Worm (Caenorhabditis elegans) whole organism, L1 larva: ENCODE measurements around the gene msp-81.
A peak's percentile ranks its signal among the peaks of the same experiment; 100 is the strongest.

Experiments used
- F16B12.6 ChIP-seq: fragments of 150-350 bp; optimal IDR thresholded peaks from 2 replicates; lab custom pipeline; 2014; ENCODE audit warnings: missing biosample characterization, missing genetic modification characterization
- aha-1 ChIP-seq: fragments of 150-350 bp; optimal IDR thresholded peaks from 2 replicates; lab custom pipeline; 2014; ENCODE audit warnings: missing biosample characterization, missing genetic modification characterization
- ceh-8 ChIP-seq: fragments of 200-800 bp; sonication (Bioruptor generic); optimal IDR thresholded peaks from 2 replicates; lab custom pipeline; 2018; ENCODE audit warnings: mild to moderate bottlenecking, missing genetic modification characterization, moderate library complexity, missing compliant biosample characterization
- ceh-90 ChIP-seq: sonication (generic microtip); optimal IDR thresholded peaks from 2 replicates; lab custom pipeline; 2016; ENCODE audit warnings: missing genetic modification characterization, missing compliant biosample characterization
- ces-1 ChIP-seq: fragments of 150-350 bp; optimal IDR thresholded peaks from 2 replicates; lab custom pipeline; 2014; ENCODE audit warnings: missing biosample characterization, missing genetic modification reagents, missing genetic modification characterization
- dpl-1 ChIP-seq, 3 experiments: fragments of 150-350 bp in 2 of 3; sonication (generic microtip) in 1 of 3; optimal IDR thresholded peaks; 2 replicates each; lab custom pipeline; 2014 to 2017; ENCODE audit warnings: missing biosample characterization in 3 of 3, missing genetic modification characterization in 3 of 3, missing genetic modification reagents in 3 of 3
- dsc-1 ChIP-seq: sonication (generic microtip); optimal IDR thresholded peaks from 2 replicates; lab custom pipeline; 2016; ENCODE audit warnings: mild to moderate bottlenecking, missing genetic modification characterization, missing compliant biosample characterization
- efl-1 ChIP-seq, 4 experiments: fragments of 150-350 bp; optimal IDR thresholded peaks in 3 of 4; peaks in 1 of 4; 1 replicate in 1 of 4; 2 replicates in 3 of 4; lab custom pipeline; 2014; ENCODE audit warnings: missing biosample characterization in 2 of 4, missing genetic modification characterization in 2 of 4, missing genetic modification reagents in 2 of 4
- elt-2 ChIP-seq: sonication (generic microtip); optimal IDR thresholded peaks from 2 replicates; lab custom pipeline; 2016; ENCODE audit warnings: missing genetic modification characterization, mild to moderate bottlenecking, inconsistent platforms, missing compliant biosample characterization, missing genetic modification reagents
- ets-5 ChIP-seq: fragments of 200-800 bp; sonication (Bioruptor generic); IDR thresholded peaks from 2 replicates; pipeline ENCODE4 v1.3.6; 2022; ENCODE audit warnings: missing genetic modification characterization, missing compliant biosample characterization
- fkh-10 ChIP-seq: sonication (generic microtip); optimal IDR thresholded peaks from 2 replicates; lab custom pipeline; 2017; ENCODE audit warnings: missing biosample characterization, missing genetic modification reagents, missing genetic modification characterization
- fkh-4 ChIP-seq: sonication (generic microtip); optimal IDR thresholded peaks from 2 replicates; lab custom pipeline; 2016; ENCODE audit warnings: missing compliant biosample characterization, missing genetic modification characterization, borderline replicate concordance
- fkh-8 ChIP-seq: sonication (generic microtip); optimal IDR thresholded peaks from 2 replicates; lab custom pipeline; 2016; ENCODE audit warnings: mild to moderate bottlenecking, missing genetic modification characterization, missing compliant biosample characterization
- hpl-2 ChIP-seq: fragments of 150-350 bp; optimal IDR thresholded peaks from 2 replicates; lab custom pipeline; 2014; ENCODE audit warnings: missing biosample characterization, missing genetic modification reagents, missing genetic modification characterization
- irx-1 ChIP-seq: sonication (generic microtip); optimal IDR thresholded peaks from 2 replicates; lab custom pipeline; 2016; ENCODE audit warnings: missing genetic modification characterization, missing compliant biosample characterization
- lin-14 ChIP-seq: fragments of 200-800 bp; sonication (Bioruptor generic); optimal IDR thresholded peaks from 2 replicates; lab custom pipeline; 2018; ENCODE audit warnings: mild to moderate bottlenecking, missing genetic modification characterization, moderate library complexity, missing compliant biosample characterization
- lin-15B ChIP-seq: fragments of 150-350 bp; sonication (generic microtip); optimal IDR thresholded peaks from 3 replicates; lab custom pipeline; 2014; ENCODE audit warnings: missing biosample characterization, missing genetic modification characterization
- lin-35 ChIP-seq, 2 experiments: fragments of 150-350 bp; optimal IDR thresholded peaks; 2 replicates each; lab custom pipeline; 2014; ENCODE audit warnings: missing biosample characterization in 2 of 2, missing genetic modification characterization in 2 of 2, missing genetic modification reagents in 2 of 2
- lir-3 ChIP-seq: sonication (generic microtip); optimal IDR thresholded peaks from 2 replicates; lab custom pipeline; 2016; ENCODE audit warnings: mild to moderate bottlenecking, missing genetic modification characterization, moderate library complexity, missing compliant biosample characterization; ENCODE audit not compliant: poor library complexity
- lsy-2 ChIP-seq, 2 experiments: fragments of 150-350 bp; optimal IDR thresholded peaks; 2 replicates each; lab custom pipeline; 2014; ENCODE audit warnings: missing biosample characterization in 2 of 2, missing genetic modification characterization in 2 of 2
- mep-1 ChIP-seq: fragments of 150-350 bp; optimal IDR thresholded peaks from 2 replicates; lab custom pipeline; 2014; ENCODE audit warnings: missing biosample characterization, missing genetic modification characterization
- nhr-19 ChIP-seq: fragments of 200-800 bp; sonication (Bioruptor generic); conservative IDR thresholded peaks from 2 replicates; pipeline ENCODE4 v1.3.6; 2022; ENCODE audit warnings: missing genetic modification characterization, missing compliant biosample characterization
- nhr-28 ChIP-seq: fragments of 150-350 bp; optimal IDR thresholded peaks from 2 replicates; lab custom pipeline; 2014; ENCODE audit warnings: missing biosample characterization, missing genetic modification characterization
- nhr-47 ChIP-seq: sonication (generic microtip); optimal IDR thresholded peaks from 2 replicates; lab custom pipeline; 2016; ENCODE audit warnings: mild to moderate bottlenecking, missing genetic modification characterization, moderate library complexity, missing compliant biosample characterization
- nhr-71 ChIP-seq: sonication (generic microtip); optimal IDR thresholded peaks from 2 replicates; lab custom pipeline; 2016; ENCODE audit warnings: mild to moderate bottlenecking, missing genetic modification characterization, moderate library complexity, missing compliant biosample characterization
- nhr-76 ChIP-seq: sonication (generic microtip); optimal IDR thresholded peaks from 2 replicates; lab custom pipeline; 2017; ENCODE audit warnings: missing biosample characterization, missing genetic modification characterization
- nhr-85 ChIP-seq: sonication (generic microtip); peaks from one replicate; lab custom pipeline; 2016; ENCODE audit warnings: missing genetic modification characterization, inconsistent platforms, missing compliant biosample characterization
- nhr-90 ChIP-seq: sonication (generic microtip); optimal IDR thresholded peaks from 2 replicates; lab custom pipeline; 2016; ENCODE audit warnings: mild to moderate bottlenecking, missing genetic modification characterization, missing compliant biosample characterization; ENCODE audit not compliant: poor library complexity
- rnt-1 ChIP-seq: sonication (generic microtip); optimal IDR thresholded peaks from 2 replicates; lab custom pipeline; 2016; ENCODE audit warnings: mild to moderate bottlenecking, missing genetic modification characterization, moderate library complexity, missing compliant biosample characterization
- swsn-7 ChIP-seq: sonication (generic microtip); optimal IDR thresholded peaks from 2 replicates; lab custom pipeline; 2016; ENCODE audit warnings: missing genetic modification characterization, missing compliant biosample characterization
- tbx-2 ChIP-seq: sonication (generic microtip); optimal IDR thresholded peaks from 2 replicates; lab custom pipeline; 2016; ENCODE audit warnings: missing genetic modification characterization, missing compliant biosample characterization
- tlp-1 ChIP-seq: fragments of 150-350 bp; optimal IDR thresholded peaks from 2 replicates; lab custom pipeline; 2014; ENCODE audit warnings: missing biosample characterization, missing genetic modification characterization
- unc-130 ChIP-seq: fragments of 150-350 bp; optimal IDR thresholded peaks from 2 replicates; lab custom pipeline; 2017; ENCODE audit warnings: missing biosample characterization, missing genetic modification characterization, inconsistent platforms
- vab-15 ChIP-seq: sonication (generic microtip); optimal IDR thresholded peaks from 2 replicates; lab custom pipeline; 2017; ENCODE audit warnings: missing genotype, mild to moderate bottlenecking, missing genetic modification characterization, missing compliant biosample characterization
- zip-4 ChIP-seq: fragments of 200-800 bp; sonication (Bioruptor generic); optimal IDR thresholded peaks from 2 replicates; lab custom pipeline; 2018; ENCODE audit warnings: mild to moderate bottlenecking, missing genetic modification characterization, moderate library complexity, missing compliant biosample characterization
- ztf-11 ChIP-seq, 2 experiments: sonication (generic microtip); optimal IDR thresholded peaks; 2 replicates each; lab custom pipeline; 2016 to 2017; ENCODE audit warnings: missing genetic modification characterization in 2 of 2, missing biosample characterization in 1 of 2, missing compliant biosample characterization in 1 of 2

The msp-81 gene

ce11 chrIV:9799129-9799528, 37.1 kb downstream of the msp-81 start, which contains the start of gene fat-4:
TSS of gene fat-4 (plus strand) at chrIV:9799429.
- TF ChIP-seq aha-1 = no peak
- TF ChIP-seq F16B12.6 (tag; lab: Kevin White, UChicago) = no peak
- TF ChIP-seq lin-15B (tag; lab: Kevin White, UChicago) = no peak
- TF ChIP-seq nhr-90 (tag; lab: Kevin White, UChicago) = no peak
- TF ChIP-seq irx-1 = no peak

- TF ChIP-seq hpl-2 = no peak
- peak; percentile 71 for TF ChIP-seq lin-14
- peak; percentile 52 for TF ChIP-seq fkh-10
- no peak for TF ChIP-seq ets-5 (GFP tag; lab: Robert Waterston, UW)
- TF ChIP-seq nhr-28 (tag; lab: Kevin White, UChicago) = no peak
- TF ChIP-seq dsc-1 (tag; lab: Kevin White, UChicago) = peak; percentile 54
- no peak for TF ChIP-seq unc-130 (tag; lab: Kevin White, UChicago)
- peak; percentile 3 for TF ChIP-seq fkh-8 (tag; lab: Kevin White, UChicago)
- TF ChIP-seq ceh-8 = peak; percentile 46
- no peak for TF ChIP-seq swsn-7 (tag; lab: Kevin White, UChicago)
- TF ChIP-seq nhr-71 (tag; lab: Kevin White, UChicago) = peak; percentile 40
- peak; percentile 72 for TF ChIP-seq ces-1
- TF ChIP-seq ztf-11 (tag; optimal IDR thresholded peaks at IDR 0.05; lab: Kevin White, UChicago) = no peak
- TF ChIP-seq nhr-47 (tag; lab: Kevin White, UChicago) = peak; percentile 8
- TF ChIP-seq vab-15 = no peak
These were observed 37.9 kb downstream of the msp-81 start for ce11 chrIV:9798307-9798706.

- peak; percentile 32 for TF ChIP-seq irx-1
- peak; percentile 44 for TF ChIP-seq tlp-1 (tag; lab: Kevin White, UChicago)
- TF ChIP-seq ceh-90 = peak; percentile 79
- peak in 1 of 2 experiments; percentile 18 for TF ChIP-seq efl-1 (optimal IDR thresholded peaks at IDR 0.05; lab: Kevin White, UChicago)
- TF ChIP-seq efl-1 (GFP tag; optimal IDR thresholded peaks at IDR 0.05 in 1 of 2; lab: Kevin White, UChicago) = peak in 1 of 2 experiments; percentile 53
- TF ChIP-seq nhr-90 (tag; lab: Kevin White, UChicago) = peak; percentile 56
- no peak for TF ChIP-seq nhr-19 (GFP tag; lab: Robert Waterston, UW)
- peak; percentile 65 for TF ChIP-seq rnt-1 (tag; lab: Kevin White, UChicago)
- peak in 1 of 2 experiments; percentile 22 for TF ChIP-seq ztf-11 (tag; optimal IDR thresholded peaks at IDR 0.05; lab: Kevin White, UChicago)
- peak; percentile 24 for TF ChIP-seq nhr-71 (tag; lab: Kevin White, UChicago)
- peak; percentile 34 for TF ChIP-seq fkh-4
- peak; percentile 33 for TF ChIP-seq lin-14
- peak in 2 of 3 experiments; percentile 21 to 45 for TF ChIP-seq dpl-1 (GFP tag; optimal IDR thresholded peaks at IDR 0.05; lab: Kevin White, UChicago)
- peak; percentile 25 for TF ChIP-seq dsc-1 (tag; lab: Kevin White, UChicago)
- TF ChIP-seq ceh-8 = no peak
- TF ChIP-seq lir-3 (tag; lab: Kevin White, UChicago) = peak; percentile 63
- TF ChIP-seq elt-2 (tag; lab: Kevin White, UChicago) = peak; percentile 63
- peak; percentile 8 to 38 for TF ChIP-seq lsy-2 (tag; optimal IDR thresholded peaks at IDR 0.05; lab: Kevin White, UChicago)
- peak in 1 of 2 experiments; percentile 15 for TF ChIP-seq lin-35 (GFP tag; optimal IDR thresholded peaks at IDR 0.05; lab: Kevin White, UChicago)
- peak; percentile 16 for TF ChIP-seq tbx-2 (tag; lab: Kevin White, UChicago)
- TF ChIP-seq mep-1 (tag; lab: Kevin White, UChicago) = no peak
- TF ChIP-seq nhr-76 = no peak
These were observed 38.8 kb downstream of the msp-81 start, which contains the start of gene T13F2.2 for ce11 chrIV:9797304-9798003. TSS of gene T13F2.2 (minus strand) at chrIV:9797354.

- no peak for TF ChIP-seq zip-4 (GFP tag; lab: Kevin White, UChicago)
- peak; percentile 20 for TF ChIP-seq nhr-85 (tag; lab: Kevin White, UChicago)
These were observed 39.7 kb downstream of the msp-81 start, which contains the start of gene pis-1 for ce11 chrIV:9796494-9796893. TSS of gene pis-1 (minus strand) at chrIV:9796594.
